Worm (Caenorhabditis elegans) whole organism, late embryonic: Measurements from ENCODE around the gene Y54G2A.44.

ENCODE experiments used
- Y22D7AL.16 ChIP-seq: sonication (generic microtip); optimal IDR thresholded peaks from 2 replicates; lab custom pipeline; 2016; ENCODE audit warnings: missing genetic modification characterization, missing compliant biosample characterization
- elt-2 ChIP-seq: sonication (generic microtip); optimal IDR thresholded peaks from 2 replicates; lab custom pipeline; 2016; ENCODE audit warnings: missing genetic modification reagents, missing genetic modification characterization, missing compliant biosample characterization
- elt-4 ChIP-seq: sonication (generic microtip); optimal IDR thresholded peaks from 2 replicates; lab custom pipeline; 2016; ENCODE audit warnings: missing genetic modification characterization, missing compliant biosample characterization
- eyg-1 ChIP-seq: sonication (generic microtip); optimal IDR thresholded peaks from 2 replicates; lab custom pipeline; 2016; ENCODE audit warnings: missing genotype, missing genetic modification characterization, missing compliant biosample characterization
- gmeb-2 ChIP-seq: sonication (generic microtip); optimal IDR thresholded peaks from 2 replicates; lab custom pipeline; 2016; ENCODE audit warnings: missing genetic modification characterization, inconsistent platforms, missing compliant biosample characterization
- lin-11 ChIP-seq: fragments of 200-800 bp; sonication (Bioruptor generic); optimal IDR thresholded peaks from 2 replicates; lab custom pipeline; 2018; ENCODE audit warnings: mild to moderate bottlenecking, missing genetic modification characterization, missing compliant biosample characterization
- madf-2 ChIP-seq: sonication (generic microtip); optimal IDR thresholded peaks from 2 replicates; lab custom pipeline; 2017; ENCODE audit warnings: missing genetic modification characterization, missing compliant biosample characterization
- pros-1 ChIP-seq: fragments of 150-350 bp; optimal IDR thresholded peaks from 2 replicates; lab custom pipeline; 2014; ENCODE audit warnings: missing biosample characterization, missing genetic modification reagents, missing genetic modification characterization

ce11 chrIV:2758079-2758478 lies 43.6 kb upstream of the Y54G2A.44 start:
- TF ChIP-seq Y22D7AL.16 (tag; lab: Kevin White, UChicago): no peak
- no peak for TF ChIP-seq lin-11
- no peak for TF ChIP-seq madf-2 (tag; lab: Kevin White, UChicago)
- TF ChIP-seq pros-1 (tag; lab: Kevin White, UChicago): no peak
- TF ChIP-seq elt-2 (tag; lab: Kevin White, UChicago): no peak
- no peak for TF ChIP-seq elt-4 (tag; lab: Kevin White, UChicago)
- TF ChIP-seq gmeb-2 (tag; lab: Kevin White, UChicago): no peak
- no peak for TF ChIP-seq eyg-1 (tag; lab: Kevin White, UChicago)
